Fruit fly (Drosophila melanogaster) whole organism, wandering third instar larva: ENCODE measurements around the gene Myo61F.

Experiments
- Abd-B ChIP-seq: fragments of >200 bp; optimal IDR thresholded peaks from 2 replicates; lab custom pipeline; 2017; ENCODE audit warnings: missing biosample characterization, missing genetic modification characterization
- CG32264 ChIP-seq: fragments of 200-800 bp; sonication (Bioruptor generic); optimal IDR thresholded peaks from 2 replicates; lab custom pipeline; 2016; ENCODE audit warnings: missing biosample characterization, missing genetic modification characterization
- CG9705 ChIP-seq: fragments of 200-800 bp; sonication (Bioruptor generic); optimal IDR thresholded peaks from 2 replicates; lab custom pipeline; 2018; ENCODE audit warnings: missing biosample characterization, mild to moderate bottlenecking, missing genetic modification characterization
- CrebA ChIP-seq: fragments of 200-800 bp; sonication (Bioruptor generic); optimal IDR thresholded peaks from 2 replicates; lab custom pipeline; 2016; ENCODE audit warnings: missing biosample characterization, mild to moderate bottlenecking, missing genetic modification characterization, borderline replicate concordance
- Dfd ChIP-seq: fragments of >200 bp; optimal IDR thresholded peaks from 2 replicates; lab custom pipeline; 2017; ENCODE audit warnings: missing biosample characterization, missing genetic modification characterization
- Dif ChIP-seq: fragments of 200-275, 200-300 bp; sonication (Bioruptor generic); optimal IDR thresholded peaks from 2 replicates; lab custom pipeline; 2018; ENCODE audit warnings: missing biosample characterization, missing genetic modification characterization; ENCODE audit not compliant: partially characterized antibody
- GATAd ChIP-seq: sonication (Bioruptor generic); optimal IDR thresholded peaks from 2 replicates; lab custom pipeline; 2016; ENCODE audit warnings: missing biosample characterization, missing genetic modification characterization
- HLH106 ChIP-seq: fragments of 200-800 bp; optimal IDR thresholded peaks from 3 replicates; lab custom pipeline; 2019; ENCODE audit warnings: missing biosample characterization, mild to moderate bottlenecking, missing genetic modification characterization, moderate library complexity
- Hnf4 ChIP-seq: fragments of 200-800 bp; sonication (Bioruptor generic); optimal IDR thresholded peaks from 2 replicates; lab custom pipeline; 2016; ENCODE audit warnings: missing biosample characterization, mild to moderate bottlenecking, missing genetic modification characterization
- Hr78 ChIP-seq: fragments of >200 bp; optimal IDR thresholded peaks from 2 replicates; lab custom pipeline; 2017; ENCODE audit warnings: missing biosample characterization, missing genetic modification characterization
- Hr83 ChIP-seq: fragments of 200-300 bp; sonication (Bioruptor generic); optimal IDR thresholded peaks from 2 replicates; lab custom pipeline; 2016; ENCODE audit warnings: missing biosample characterization, mild to moderate bottlenecking, missing genetic modification characterization, moderate library complexity; ENCODE audit not compliant: poor library complexity, severe bottlenecking
- Jra ChIP-seq: sonication (Bioruptor generic); optimal IDR thresholded peaks from 2 replicates; lab custom pipeline; 2016; ENCODE audit warnings: missing biosample characterization, missing genetic modification characterization
- Mio ChIP-seq: sonication (Bioruptor generic); optimal IDR thresholded peaks from 2 replicates; lab custom pipeline; 2016; ENCODE audit warnings: missing biosample characterization, missing genetic modification characterization
- Myc ChIP-seq: fragments of >200 bp; optimal IDR thresholded peaks from 2 replicates; lab custom pipeline; 2017
- N ChIP-seq: fragments of >200 bp; optimal IDR thresholded peaks from 2 replicates; lab custom pipeline; 2018; ENCODE audit warnings: missing biosample characterization, missing external identifiers, missing genetic modification characterization
- OdsH ChIP-seq: fragments of 200-800 bp; sonication (Bioruptor generic); optimal IDR thresholded peaks from 2 replicates; lab custom pipeline; 2016; ENCODE audit warnings: missing biosample characterization, mild to moderate bottlenecking, missing genetic modification characterization
- Rel ChIP-seq, 2 experiments: fragments of 200-800 bp; sonication (Bioruptor generic) in 1 of 2; optimal IDR thresholded peaks; 2 replicates in 1 of 2; 3 replicates in 1 of 2; lab custom pipeline; 2016 to 2019; ENCODE audit warnings: mild to moderate bottlenecking in 2 of 2, missing biosample characterization in 2 of 2, missing genetic modification characterization in 2 of 2, moderate library complexity in 1 of 2
- Sp1 ChIP-seq: fragments of 200-800 bp; sonication (Bioruptor generic); optimal IDR thresholded peaks from 3 replicates; lab custom pipeline; 2019; ENCODE audit warnings: missing biosample characterization, mild to moderate bottlenecking, missing genetic modification characterization, moderate library complexity
- Vsx2 ChIP-seq: fragments of 200-300, 225-300 bp; sonication (Bioruptor generic); optimal IDR thresholded peaks from 2 replicates; lab custom pipeline; 2018; ENCODE audit warnings: missing biosample characterization, missing genetic modification characterization; ENCODE audit not compliant: partially characterized antibody
- br ChIP-seq: fragments of 200-800 bp; sonication (Bioruptor generic); optimal IDR thresholded peaks from 2 replicates; lab custom pipeline; 2016; ENCODE audit warnings: missing biosample characterization, missing genetic modification characterization
- brk ChIP-seq: fragments of 200-800 bp; sonication (Bioruptor generic); optimal IDR thresholded peaks from 2 replicates; lab custom pipeline; 2016; ENCODE audit warnings: missing biosample characterization, mild to moderate bottlenecking, missing genetic modification characterization
- dl ChIP-seq, 2 experiments: fragments of 175-275, 200-275 bp in 1 of 2; fragments of 200-275 bp in 1 of 2; sonication (Bioruptor generic); optimal IDR thresholded peaks; lab custom pipeline; 2018; ENCODE audit warnings: mild to moderate bottlenecking in 2 of 2, missing biosample characterization in 2 of 2, missing genetic modification characterization in 2 of 2, moderate library complexity in 2 of 2; ENCODE audit not compliant: partially characterized antibody in 2 of 2, insufficient read depth in 1 of 2
- dmrt93B ChIP-seq: fragments of 200-800 bp; sonication (Bioruptor generic); optimal IDR thresholded peaks from 2 replicates; lab custom pipeline; 2018; ENCODE audit warnings: missing biosample characterization, mild to moderate bottlenecking, missing genetic modification characterization
- dsf ChIP-seq: sonication (Bioruptor generic); optimal IDR thresholded peaks from 2 replicates; lab custom pipeline; 2016; ENCODE audit warnings: missing biosample characterization, missing genetic modification characterization, borderline replicate concordance
- ey ChIP-seq: fragments of 200-800 bp; sonication (Bioruptor generic); optimal IDR thresholded peaks from 2 replicates; lab custom pipeline; 2016; ENCODE audit warnings: missing biosample characterization, missing genetic modification characterization
- foxo ChIP-seq, 2 experiments: fragments of 200-800 bp; sonication (Bioruptor generic); optimal IDR thresholded peaks; 2 replicates in 1 of 2; 3 replicates in 1 of 2; lab custom pipeline; 2016 to 2017; ENCODE audit warnings: missing biosample characterization in 2 of 2, missing genetic modification characterization in 2 of 2
- fru ChIP-seq: fragments of 200-800 bp; sonication (Bioruptor generic); optimal IDR thresholded peaks from 3 replicates; lab custom pipeline; 2016; ENCODE audit warnings: missing biosample characterization, mild to moderate bottlenecking, missing genetic modification characterization
- h ChIP-seq: fragments of 200-800 bp; sonication (Bioruptor generic); optimal IDR thresholded peaks from 3 replicates; lab custom pipeline; 2016; ENCODE audit warnings: missing biosample characterization, mild to moderate bottlenecking, missing genetic modification characterization
- jim ChIP-seq: fragments of 175-275, 200-325 bp; sonication (Bioruptor generic); optimal IDR thresholded peaks from 2 replicates; lab custom pipeline; 2016; ENCODE audit warnings: missing biosample characterization, mild to moderate bottlenecking, missing genetic modification characterization
- lola ChIP-seq: fragments of >200 bp; optimal IDR thresholded peaks from 2 replicates; lab custom pipeline; 2017; ENCODE audit warnings: missing biosample characterization, missing genetic modification characterization
- pan ChIP-seq: fragments of >200 bp; optimal IDR thresholded peaks from 2 replicates; lab custom pipeline; 2017
- psq ChIP-seq: fragments of 200-800 bp; sonication (Bioruptor generic); optimal IDR thresholded peaks from 3 replicates; lab custom pipeline; 2017; ENCODE audit warnings: missing biosample characterization, mild to moderate bottlenecking, missing genetic modification characterization, moderate library complexity
- rgr ChIP-seq: fragments of 200-800 bp; sonication (Bioruptor generic); optimal IDR thresholded peaks from 3 replicates; lab custom pipeline; 2016; ENCODE audit warnings: missing biosample characterization, mild to moderate bottlenecking, missing genetic modification characterization
- sage ChIP-seq: fragments of 200-800 bp; sonication (Bioruptor generic); optimal IDR thresholded peaks from 2 replicates; lab custom pipeline; 2016; ENCODE audit warnings: missing biosample characterization, mild to moderate bottlenecking, missing genetic modification characterization
- sv ChIP-seq: fragments of 200-800 bp; sonication (Bioruptor generic); optimal IDR thresholded peaks from 3 replicates; lab custom pipeline; 2016; ENCODE audit warnings: missing biosample characterization, missing genetic modification characterization
- tai ChIP-seq: sonication (Bioruptor generic); optimal IDR thresholded peaks from 2 replicates; lab custom pipeline; 2016; ENCODE audit warnings: missing biosample characterization, missing genetic modification characterization
- usp ChIP-seq: fragments of >200 bp; optimal IDR thresholded peaks from 2 replicates; lab custom pipeline; 2017; ENCODE audit warnings: missing biosample characterization, missing genetic modification characterization
- woc ChIP-seq: sonication (Bioruptor generic); optimal IDR thresholded peaks from 2 replicates; lab custom pipeline; 2016; ENCODE audit warnings: missing biosample characterization, mild to moderate bottlenecking, missing genetic modification characterization

The Myo61F gene

DNA sequence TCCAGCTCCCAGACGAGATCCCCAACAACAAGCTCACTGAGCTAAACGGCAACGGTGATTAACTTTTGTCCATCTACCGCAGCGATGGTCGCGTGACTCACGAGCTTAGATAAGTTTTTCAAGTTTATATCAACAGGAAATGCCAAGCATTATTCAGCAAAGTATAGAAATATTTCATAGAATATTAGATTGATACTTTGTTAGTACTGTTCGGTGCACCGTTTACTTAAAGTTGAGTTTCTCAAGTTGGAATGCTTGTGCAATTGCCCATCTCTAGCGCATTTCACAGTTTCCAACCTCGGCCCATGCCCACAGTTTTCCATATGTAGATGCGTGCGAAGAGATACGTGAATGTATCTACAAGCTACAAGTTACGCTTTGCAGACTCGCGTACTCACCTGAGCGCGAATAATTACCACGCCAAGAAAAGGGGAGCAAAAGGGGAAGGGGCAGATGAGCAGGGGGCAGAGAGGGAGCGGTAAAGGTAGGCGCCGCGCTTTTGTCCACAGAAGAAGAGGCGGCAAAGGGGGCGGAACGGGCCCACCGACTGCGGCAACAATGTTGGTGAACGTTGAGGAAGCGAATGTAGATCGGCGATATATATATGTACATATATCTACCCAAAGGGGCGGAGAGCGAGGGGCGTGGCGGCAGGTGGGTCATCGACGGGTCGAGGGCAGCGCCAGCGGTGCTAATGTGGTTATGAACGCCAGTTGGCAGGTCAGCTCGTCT, 57.9 kb downstream of the Myo61F start:
- peak; percentile 1 for TF ChIP-seq sv (GFP tag; lab: Kevin White, UChicago)
- TF ChIP-seq h (GFP tag; lab: Kevin White, UChicago) = peak; percentile 15
- TF ChIP-seq woc (GFP tag; lab: Kevin White, UChicago) = no peak
- no peak for TF ChIP-seq HLH106 (tag; lab: Kevin White, UChicago)
- no peak for TF ChIP-seq usp (GFP tag; lab: Kevin White, UChicago)

- no peak for TF ChIP-seq brk (GFP tag; lab: Kevin White, UChicago)
- TF ChIP-seq Dfd (GFP tag; lab: Kevin White, UChicago) = no peak
- TF ChIP-seq CG9705 (GFP tag; lab: Kevin White, UChicago) = no peak
- no peak for TF ChIP-seq usp (GFP tag; lab: Kevin White, UChicago)
- no peak for TF ChIP-seq tai (GFP tag; lab: Kevin White, UChicago)
- no peak for TF ChIP-seq dl (GFP tag; optimal IDR thresholded peaks at IDR 0.05; lab: Kevin White, UChicago; ENCODE audit: insufficient read depth in 1 of 2, partially characterized antibody in 2 of 2)
- no peak for TF ChIP-seq jim (GFP tag; lab: Kevin White, UChicago)
- no peak for TF ChIP-seq dsf
- TF ChIP-seq sv (GFP tag; lab: Kevin White, UChicago) = no peak
- TF ChIP-seq N (GFP tag; lab: Kevin White, UChicago) = no peak
- TF ChIP-seq Hr78 (GFP tag; lab: Kevin White, UChicago) = no peak
- no peak for TF ChIP-seq Abd-B (GFP tag; lab: Kevin White, UChicago)
- no peak for TF ChIP-seq br (GFP tag; lab: Kevin White, UChicago)
- no peak for TF ChIP-seq GATAd (GFP tag; lab: Kevin White, UChicago)
- TF ChIP-seq ey (GFP tag; lab: Kevin White, UChicago) = no peak
- no peak for TF ChIP-seq Hnf4
- TF ChIP-seq Myc (lab: Kevin White, UChicago) = no peak
- no peak for TF ChIP-seq fru (GFP tag; lab: Kevin White, UChicago)
- TF ChIP-seq dmrt93B (GFP tag; lab: Kevin White, UChicago) = no peak
Measured at dm6 chr3L:1378098-1378645, 59.9 kb downstream of the Myo61F start.

DNA sequence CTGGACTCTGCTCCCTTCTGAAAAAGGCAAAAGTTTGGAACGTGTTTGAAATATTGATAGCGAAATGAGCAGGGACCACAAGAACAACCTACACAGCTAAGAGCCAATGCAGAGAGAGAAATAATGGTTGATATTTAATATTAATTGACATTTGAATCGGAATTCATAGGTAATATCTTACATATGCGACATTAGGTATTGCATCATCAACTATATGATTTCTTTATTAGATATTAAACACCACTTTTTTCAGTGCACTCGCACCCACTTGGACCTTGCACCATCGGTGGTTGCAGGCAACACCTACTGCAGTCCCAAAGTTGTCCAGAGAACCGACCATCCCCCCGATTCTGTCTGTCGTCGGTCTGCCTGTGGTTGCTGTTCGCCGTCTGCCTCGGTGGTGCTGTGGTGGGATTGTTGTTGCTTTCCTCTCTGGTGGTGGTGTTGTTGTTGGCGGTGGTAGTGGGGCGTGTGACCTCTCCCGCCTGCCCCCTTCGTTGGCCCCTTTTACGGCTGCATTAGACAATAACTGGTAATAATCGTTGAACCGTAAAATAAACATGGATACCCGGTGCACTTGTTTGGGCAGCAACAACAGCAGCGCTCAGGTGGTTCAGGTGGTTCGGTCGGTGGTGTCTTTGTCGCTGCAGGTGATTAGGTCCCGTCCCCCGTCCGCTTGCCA, 60.7 kb downstream of the Myo61F start:
- TF ChIP-seq Jra (GFP tag; lab: Kevin White, UChicago) = peak; percentile 65
- peak; percentile 40 for TF ChIP-seq dmrt93B (GFP tag; lab: Kevin White, UChicago)
- TF ChIP-seq ey (GFP tag; lab: Kevin White, UChicago) = peak; percentile 72
- TF ChIP-seq h (GFP tag; lab: Kevin White, UChicago) = peak; percentile 83
- no peak for TF ChIP-seq Myc (lab: Kevin White, UChicago)
- peak; percentile 83 for TF ChIP-seq Hnf4
- no peak for TF ChIP-seq sage (GFP tag; lab: Kevin White, UChicago)
- TF ChIP-seq pan (lab: Kevin White, UChicago) = no peak
- peak; percentile 39 for TF ChIP-seq sv (GFP tag; lab: Kevin White, UChicago)
- no peak for TF ChIP-seq CrebA (GFP tag; lab: Kevin White, UChicago)
- TF ChIP-seq Hr78 (GFP tag; lab: Kevin White, UChicago) = no peak
- peak; percentile 32 for TF ChIP-seq CG9705 (GFP tag; lab: Kevin White, UChicago)
- TF ChIP-seq br (GFP tag; lab: Kevin White, UChicago) = peak; percentile 76
- TF ChIP-seq Rel (GFP tag; optimal IDR thresholded peaks at IDR 0.05; lab: Kevin White, UChicago) = no peak
- TF ChIP-seq Rel (tag; optimal IDR thresholded peaks at IDR 0.05; lab: Kevin White, UChicago) = no peak
- no peak for TF ChIP-seq Mio (GFP tag; lab: Kevin White, UChicago)
- TF ChIP-seq woc (GFP tag; lab: Kevin White, UChicago) = peak; percentile 63
- TF ChIP-seq usp (GFP tag; lab: Kevin White, UChicago) = no peak
- TF ChIP-seq Hr83 = no peak
- TF ChIP-seq dsf = peak; percentile 25
- no peak for TF ChIP-seq Abd-B (GFP tag; lab: Kevin White, UChicago)
- no peak for TF ChIP-seq lola (GFP tag; lab: Kevin White, UChicago)
- peak; percentile 75 for TF ChIP-seq rgr
- peak; percentile 75 for TF ChIP-seq OdsH (GFP tag; lab: Kevin White, UChicago)
- TF ChIP-seq jim (GFP tag; lab: Kevin White, UChicago) = no peak
- TF ChIP-seq GATAd (GFP tag; lab: Kevin White, UChicago) = no peak
- TF ChIP-seq HLH106 (tag; lab: Kevin White, UChicago) = peak; percentile 80
- TF ChIP-seq Dif (GFP tag; lab: Kevin White, UChicago) = no peak
- no peak for TF ChIP-seq Dfd (GFP tag; lab: Kevin White, UChicago)
- peak; percentile 84 for TF ChIP-seq Sp1 (GFP tag; lab: Kevin White, UChicago)
- no peak for TF ChIP-seq N (GFP tag; lab: Kevin White, UChicago)
- TF ChIP-seq Vsx2 (GFP tag; lab: Kevin White, UChicago) = no peak
- TF ChIP-seq foxo (GFP tag; optimal IDR thresholded peaks at IDR 0.05; lab: Kevin White, UChicago) = peak in 1 of 2 experiments; percentile 71
- TF ChIP-seq CG32264 (GFP tag; lab: Kevin White, UChicago) = peak; percentile 57
- TF ChIP-seq brk (GFP tag; lab: Kevin White, UChicago) = peak; percentile 11
- TF ChIP-seq psq (GFP tag; lab: Kevin White, UChicago) = peak; percentile 70
- TF ChIP-seq dl (GFP tag; optimal IDR thresholded peaks at IDR 0.05; lab: Kevin White, UChicago; ENCODE audit: insufficient read depth in 1 of 2, partially characterized antibody in 2 of 2) = no peak
- peak; percentile 4 for TF ChIP-seq tai (GFP tag; lab: Kevin White, UChicago)
- TF ChIP-seq fru (GFP tag; lab: Kevin White, UChicago) = peak; percentile 81
